Fruit fly (Drosophila melanogaster): Measurements from ENCODE around the gene CG15721.

The CG15721 gene

DNA sequence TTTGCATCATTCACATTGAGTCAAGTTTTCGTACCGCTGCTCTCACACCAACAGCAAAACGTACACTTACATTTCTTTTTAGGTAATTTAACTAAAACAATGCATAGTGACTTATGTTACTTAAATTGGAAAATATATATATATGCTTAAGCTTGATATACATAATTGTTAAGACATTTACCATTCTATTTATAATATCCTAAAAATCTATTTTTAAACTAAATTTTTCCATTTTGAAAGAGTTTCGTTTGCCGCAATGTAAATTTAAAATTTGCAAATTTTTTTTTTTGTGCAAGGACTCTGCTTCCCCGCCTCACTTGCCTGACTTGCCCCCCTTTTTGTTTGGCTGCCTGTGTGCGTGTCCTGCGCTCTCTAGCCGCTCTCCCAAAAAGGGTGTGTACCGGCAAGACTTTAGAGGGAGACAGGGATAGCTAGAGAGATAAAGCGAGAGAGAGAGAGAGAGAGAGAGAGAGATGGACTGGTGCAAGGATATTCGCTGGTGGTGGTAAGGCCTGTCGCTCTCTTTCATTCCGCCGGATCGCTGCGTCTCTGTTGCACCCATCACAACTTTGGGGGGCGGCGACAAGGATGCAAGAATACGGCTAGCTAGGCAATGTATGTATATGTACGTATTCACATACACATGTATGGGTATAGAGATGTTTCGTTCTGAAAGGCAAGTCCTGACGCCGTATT is 32.5 kb upstream of the CG15721 start (continued):
- TF ChIP-seq CHES-1-like (GFP tag; optimal IDR thresholded peaks at IDR 0.05) (no peak), Bdp1 (GFP tag; optimal IDR thresholded peaks at IDR 0.05) (no peak), Nf-YB (GFP tag; optimal IDR thresholded peaks at IDR 0.05) (peak; percentile 76), CG7271 (tag; optimal IDR thresholded peaks at IDR 0.05) (no peak), sug (tag; optimal IDR thresholded peaks at IDR 0.05) (peak; percentile 12), run (tag; optimal IDR thresholded peaks at IDR 0.05) (no peak), ttk (GFP tag; IDR thresholded peaks at IDR 0.05) (no peak), CG18262 (tag; optimal IDR thresholded peaks at IDR 0.05) (peak; percentile 67), CG2199 (GFP tag; IDR thresholded peaks at IDR 0.05) (no peak), CG2129 (GFP tag; IDR thresholded peaks at IDR 0.05; ENCODE audit: partially characterized antibody) (no peak), Antp (GFP tag; optimal IDR thresholded peaks at IDR 0.05) (no peak), Usf (GFP tag; optimal IDR thresholded peaks at IDR 0.05) (no peak), CG12942 (GFP tag; optimal IDR thresholded peaks at IDR 0.05) (no peak), pfk (GFP tag; optimal IDR thresholded peaks at IDR 0.05) (no peak), CG14965 (GFP tag; optimal IDR thresholded peaks at IDR 0.05; ENCODE audit: borderline replicate concordance) (no peak), repo (GFP tag; optimal IDR thresholded peaks at IDR 0.05) (no peak), slou (GFP tag; optimal IDR thresholded peaks at IDR 0.05) (no peak), tna (GFP tag; IDR thresholded peaks at IDR 0.05; ENCODE audit: partially characterized antibody) (no peak), ems (GFP tag; optimal IDR thresholded peaks at IDR 0.05) (no peak), Drgx (GFP tag; IDR thresholded peaks at IDR 0.05) (no peak), CG2678 (tag; optimal IDR thresholded peaks at IDR 0.05) (peak; percentile 76), BtbVII (GFP tag; optimal IDR thresholded peaks at IDR 0.05) (no peak), nmo (GFP tag; optimal IDR thresholded peaks at IDR 0.05) (peak; percentile 57), gfzf (GFP tag; optimal IDR thresholded peaks at IDR 0.05) (no peak), CG6791 (GFP tag; IDR thresholded peaks at IDR 0.05; ENCODE audit: partially characterized antibody) (no peak), Atf3 (GFP tag; optimal IDR thresholded peaks at IDR 0.05) (no peak), Sry-δ (GFP tag; optimal IDR thresholded peaks at IDR 0.05) (no peak), gro (GFP tag; optimal IDR thresholded peaks at IDR 0.05) (no peak), hbn (GFP tag; IDR thresholded peaks at IDR 0.05; ENCODE audit: partially characterized antibody) (no peak), tin (GFP tag; optimal IDR thresholded peaks at IDR 0.05) (no peak), CG34376 (GFP tag; optimal IDR thresholded peaks at IDR 0.05) (no peak), CG34422 (GFP tag; IDR thresholded peaks at IDR 0.05) (no peak), pzg (GFP tag; optimal IDR thresholded peaks at IDR 0.05) (no peak), wor (GFP tag; IDR thresholded peaks at IDR 0.05) (0 out of 2 replicates have a peak, but pooled peaks have one; percentile 25), Dip2 (GFP tag; IDR thresholded peaks at IDR 0.05) (no peak), mam (GFP tag; optimal IDR thresholded peaks at IDR 0.05) (no peak), CG14441 (GFP tag; IDR thresholded peaks at IDR 0.05) (no peak), CG17829 (tag; optimal IDR thresholded peaks at IDR 0.05) (peak; percentile 39), bsh (GFP tag; optimal IDR thresholded peaks at IDR 0.05) (peak in 1 of 2 experiments; percentile 63), CG9797 (GFP tag; optimal IDR thresholded peaks at IDR 0.05) (no peak), MBD-R2 (GFP tag; IDR thresholded peaks at IDR 0.05) (no peak), Atf-2 (GFP tag; optimal IDR thresholded peaks at IDR 0.05) (no peak), ham (GFP tag; IDR thresholded peaks at IDR 0.05) (no peak), psq (GFP tag; optimal IDR thresholded peaks at IDR 0.05) (no peak), pum (GFP tag; optimal IDR thresholded peaks at IDR 0.05) (no peak), CG1233 (GFP tag; optimal IDR thresholded peaks at IDR 0.05) (no peak), sna (GFP tag; IDR thresholded peaks at IDR 0.05; ENCODE audit: partially characterized antibody) (no peak), sc (optimal IDR thresholded peaks at IDR 0.05) (no peak), sc (GFP tag; optimal IDR thresholded peaks at IDR 0.05) (no peak), Mes4 (GFP tag; optimal IDR thresholded peaks at IDR 0.05) (no peak)
